Worm (Caenorhabditis elegans): ENCODE results near the gene psa-3.

- TF ChIP-seq snpc-4 (tag; optimal IDR thresholded peaks at IDR 0.05) (no peak), blmp-1 (tag; optimal IDR thresholded peaks at IDR 0.05) (no peak)
These were observed 22.4 kb upstream of the psa-3 start for ce11 chrX:15385379-15385778.
